Worm (Caenorhabditis elegans) whole organism, L1 larva: ENCODE data around the gene F53F8.6.

Experiments used
- C04F5.9 ChIP-seq: sonication (generic microtip); optimal IDR thresholded peaks from 2 replicates; lab custom pipeline; 2016; ENCODE audit warnings: missing genetic modification characterization, missing compliant biosample characterization
- C16A3.4 ChIP-seq: fragments of 150-350 bp; optimal IDR thresholded peaks from 2 replicates; lab custom pipeline; 2014; ENCODE audit warnings: missing biosample characterization, missing genetic modification characterization
- C34B4.2 ChIP-seq: sonication (generic microtip); optimal IDR thresholded peaks from 2 replicates; lab custom pipeline; 2017; ENCODE audit warnings: mild to moderate bottlenecking, missing genetic modification characterization, missing compliant biosample characterization
- F16B12.6 ChIP-seq: fragments of 150-350 bp; optimal IDR thresholded peaks from 2 replicates; lab custom pipeline; 2014; ENCODE audit warnings: missing biosample characterization, missing genetic modification characterization
- Y116A8C.19 ChIP-seq: sonication (generic microtip); optimal IDR thresholded peaks from 2 replicates; lab custom pipeline; 2016; ENCODE audit warnings: missing compliant biosample characterization, missing genetic modification characterization, borderline replicate concordance
- aha-1 ChIP-seq: fragments of 150-350 bp; optimal IDR thresholded peaks from 2 replicates; lab custom pipeline; 2014; ENCODE audit warnings: missing biosample characterization, missing genetic modification characterization
- aly-2 ChIP-seq: fragments of 150-350 bp; optimal IDR thresholded peaks from 2 replicates; lab custom pipeline; 2014; ENCODE audit warnings: missing biosample characterization, missing genetic modification characterization
- blmp-1 ChIP-seq: fragments of 150-350 bp; optimal IDR thresholded peaks from 2 replicates; lab custom pipeline; 2014; ENCODE audit warnings: missing biosample characterization, missing genetic modification characterization
- ceh-63 ChIP-seq: fragments of 200-800 bp; sonication (Bioruptor generic); optimal IDR thresholded peaks from 2 replicates; lab custom pipeline; 2018; ENCODE audit warnings: mild to moderate bottlenecking, missing genetic modification characterization, missing compliant biosample characterization
- ceh-8 ChIP-seq: fragments of 200-800 bp; sonication (Bioruptor generic); optimal IDR thresholded peaks from 2 replicates; lab custom pipeline; 2018; ENCODE audit warnings: mild to moderate bottlenecking, missing genetic modification characterization, moderate library complexity, missing compliant biosample characterization
- ceh-82 ChIP-seq, 3 experiments: fragments of 150-350 bp in 1 of 3; sonication (generic microtip) in 2 of 3; optimal IDR thresholded peaks; 2 replicates each; lab custom pipeline; 2014 to 2017; ENCODE audit warnings: missing biosample characterization in 3 of 3, missing genetic modification characterization in 3 of 3
- dsc-1 ChIP-seq: sonication (generic microtip); optimal IDR thresholded peaks from 2 replicates; lab custom pipeline; 2016; ENCODE audit warnings: mild to moderate bottlenecking, missing genetic modification characterization, missing compliant biosample characterization
- efl-3 ChIP-seq: fragments of 200-800 bp; sonication (Bioruptor generic); optimal IDR thresholded peaks from 2 replicates; lab custom pipeline; 2018; ENCODE audit warnings: mild to moderate bottlenecking, missing genetic modification characterization, missing compliant biosample characterization
- egl-13 ChIP-seq: sonication (generic microtip); optimal IDR thresholded peaks from 2 replicates; lab custom pipeline; 2016; ENCODE audit warnings: missing genotype, missing genetic modification reagents, missing genetic modification characterization, missing compliant biosample characterization
- egl-27 ChIP-seq, 2 experiments: fragments of 150-350 bp in 1 of 2; sonication (generic microtip); optimal IDR thresholded peaks; 3 replicates each; lab custom pipeline; 2017 to 2018; ENCODE audit warnings: missing biosample characterization in 2 of 2, missing genetic modification characterization in 2 of 2, missing genetic modification reagents in 2 of 2
- elt-2 ChIP-seq: sonication (generic microtip); optimal IDR thresholded peaks from 2 replicates; lab custom pipeline; 2016; ENCODE audit warnings: missing genetic modification characterization, mild to moderate bottlenecking, inconsistent platforms, missing compliant biosample characterization, missing genetic modification reagents
- elt-3 ChIP-seq, 6 experiments: fragments of 150-350 bp in 1 of 6; sonication (generic microtip); optimal IDR thresholded peaks; 2 replicates each; lab custom pipeline; 2017 to 2018; ENCODE audit warnings: missing biosample characterization in 6 of 6, missing genetic modification characterization in 6 of 6, inconsistent platforms in 1 of 6
- ets-5 ChIP-seq: fragments of 200-800 bp; sonication (Bioruptor generic); IDR thresholded peaks from 2 replicates; pipeline ENCODE4 v1.3.6; 2022; ENCODE audit warnings: missing genetic modification characterization, missing compliant biosample characterization
- fkh-10 ChIP-seq: sonication (generic microtip); optimal IDR thresholded peaks from 2 replicates; lab custom pipeline; 2017; ENCODE audit warnings: missing biosample characterization, missing genetic modification reagents, missing genetic modification characterization
- fkh-4 ChIP-seq: sonication (generic microtip); optimal IDR thresholded peaks from 2 replicates; lab custom pipeline; 2016; ENCODE audit warnings: missing compliant biosample characterization, missing genetic modification characterization, borderline replicate concordance
- fkh-8 ChIP-seq: sonication (generic microtip); optimal IDR thresholded peaks from 2 replicates; lab custom pipeline; 2016; ENCODE audit warnings: mild to moderate bottlenecking, missing genetic modification characterization, missing compliant biosample characterization
- fos-1 ChIP-seq: fragments of 150-350 bp; optimal IDR thresholded peaks from 2 replicates; lab custom pipeline; 2014; ENCODE audit warnings: missing biosample characterization, missing genetic modification characterization
- irx-1 ChIP-seq: sonication (generic microtip); optimal IDR thresholded peaks from 2 replicates; lab custom pipeline; 2016; ENCODE audit warnings: missing genetic modification characterization, missing compliant biosample characterization
- jun-1 ChIP-seq: fragments of 150-350 bp; optimal IDR thresholded peaks from 2 replicates; lab custom pipeline; 2014; ENCODE audit warnings: missing biosample characterization, missing genetic modification reagents, missing genetic modification characterization
- lin-14 ChIP-seq: fragments of 200-800 bp; sonication (Bioruptor generic); optimal IDR thresholded peaks from 2 replicates; lab custom pipeline; 2018; ENCODE audit warnings: mild to moderate bottlenecking, missing genetic modification characterization, moderate library complexity, missing compliant biosample characterization
- lin-15B ChIP-seq: fragments of 150-350 bp; sonication (generic microtip); optimal IDR thresholded peaks from 3 replicates; lab custom pipeline; 2014; ENCODE audit warnings: missing biosample characterization, missing genetic modification characterization
- lin-35 ChIP-seq, 2 experiments: fragments of 150-350 bp; optimal IDR thresholded peaks; 2 replicates each; lab custom pipeline; 2014; ENCODE audit warnings: missing biosample characterization in 2 of 2, missing genetic modification characterization in 2 of 2, missing genetic modification reagents in 2 of 2
- lin-39 ChIP-seq: fragments of 150-350 bp; optimal IDR thresholded peaks from 2 replicates; lab custom pipeline; 2014; ENCODE audit warnings: missing biosample characterization, missing genetic modification reagents, missing genetic modification characterization
- lir-3 ChIP-seq: sonication (generic microtip); optimal IDR thresholded peaks from 2 replicates; lab custom pipeline; 2016; ENCODE audit warnings: mild to moderate bottlenecking, missing genetic modification characterization, moderate library complexity, missing compliant biosample characterization; ENCODE audit not compliant: poor library complexity
- lsy-2 ChIP-seq, 2 experiments: fragments of 150-350 bp; optimal IDR thresholded peaks; 2 replicates each; lab custom pipeline; 2014; ENCODE audit warnings: missing biosample characterization in 2 of 2, missing genetic modification characterization in 2 of 2
- mdl-1 ChIP-seq, 2 experiments: fragments of 150-350 bp; optimal IDR thresholded peaks; 2 replicates each; lab custom pipeline; 2014 to 2017; ENCODE audit warnings: missing biosample characterization in 2 of 2, missing genetic modification characterization in 2 of 2, inconsistent platforms in 1 of 2
- mep-1 ChIP-seq: fragments of 150-350 bp; optimal IDR thresholded peaks from 2 replicates; lab custom pipeline; 2014; ENCODE audit warnings: missing biosample characterization, missing genetic modification characterization
- nhr-19 ChIP-seq: fragments of 200-800 bp; sonication (Bioruptor generic); conservative IDR thresholded peaks from 2 replicates; pipeline ENCODE4 v1.3.6; 2022; ENCODE audit warnings: missing genetic modification characterization, missing compliant biosample characterization
- nhr-237 ChIP-seq: fragments of 150-350 bp; optimal IDR thresholded peaks from 2 replicates; lab custom pipeline; 2014; ENCODE audit warnings: missing biosample characterization, missing genetic modification characterization
- nhr-47 ChIP-seq: sonication (generic microtip); optimal IDR thresholded peaks from 2 replicates; lab custom pipeline; 2016; ENCODE audit warnings: mild to moderate bottlenecking, missing genetic modification characterization, moderate library complexity, missing compliant biosample characterization
- nhr-71 ChIP-seq: sonication (generic microtip); optimal IDR thresholded peaks from 2 replicates; lab custom pipeline; 2016; ENCODE audit warnings: mild to moderate bottlenecking, missing genetic modification characterization, moderate library complexity, missing compliant biosample characterization
- nhr-76 ChIP-seq: sonication (generic microtip); optimal IDR thresholded peaks from 2 replicates; lab custom pipeline; 2017; ENCODE audit warnings: missing biosample characterization, missing genetic modification characterization
- nhr-77 ChIP-seq: fragments of 150-350 bp; optimal IDR thresholded peaks from 2 replicates; lab custom pipeline; 2014; ENCODE audit warnings: missing biosample characterization, missing genetic modification characterization
- nhr-84 ChIP-seq: sonication (generic microtip); optimal IDR thresholded peaks from 2 replicates; lab custom pipeline; 2017; ENCODE audit warnings: missing biosample characterization, missing genetic modification characterization
- nhr-85 ChIP-seq: sonication (generic microtip); peaks from one replicate; lab custom pipeline; 2016; ENCODE audit warnings: missing genetic modification characterization, inconsistent platforms, missing compliant biosample characterization
- nhr-90 ChIP-seq: sonication (generic microtip); optimal IDR thresholded peaks from 2 replicates; lab custom pipeline; 2016; ENCODE audit warnings: mild to moderate bottlenecking, missing genetic modification characterization, missing compliant biosample characterization; ENCODE audit not compliant: poor library complexity
- pag-3 ChIP-seq: sonication (generic microtip); optimal IDR thresholded peaks from 2 replicates; lab custom pipeline; 2017; ENCODE audit warnings: missing genetic modification characterization, mild to moderate bottlenecking, missing compliant biosample characterization, antibody characterized with exemption, borderline replicate concordance; ENCODE audit not compliant: insufficient read depth
- pax-3 ChIP-seq: fragments of 200-800 bp; sonication (Bioruptor generic); optimal IDR thresholded peaks from 2 replicates; lab custom pipeline; 2018; ENCODE audit warnings: mild to moderate bottlenecking, missing genetic modification characterization, moderate library complexity, missing compliant biosample characterization
- pqm-1 ChIP-seq: sonication (generic microtip); optimal IDR thresholded peaks from 3 replicates; lab custom pipeline; 2017; ENCODE audit warnings: missing biosample characterization, missing genetic modification characterization
- rnt-1 ChIP-seq: sonication (generic microtip); optimal IDR thresholded peaks from 2 replicates; lab custom pipeline; 2016; ENCODE audit warnings: mild to moderate bottlenecking, missing genetic modification characterization, moderate library complexity, missing compliant biosample characterization
- skn-1 ChIP-seq: fragments of 150-350 bp; optimal IDR thresholded peaks from 2 replicates; lab custom pipeline; 2014; ENCODE audit warnings: missing biosample characterization, missing genetic modification characterization
- snu-23 ChIP-seq: sonication (generic microtip); optimal IDR thresholded peaks from 2 replicates; lab custom pipeline; 2016; ENCODE audit warnings: missing genetic modification characterization, missing compliant biosample characterization
- sptf-1 ChIP-seq: fragments of 150-350 bp; optimal IDR thresholded peaks from 2 replicates; lab custom pipeline; 2014; ENCODE audit warnings: missing biosample characterization, missing genetic modification characterization
- tbx-2 ChIP-seq: sonication (generic microtip); optimal IDR thresholded peaks from 2 replicates; lab custom pipeline; 2016; ENCODE audit warnings: missing genetic modification characterization, missing compliant biosample characterization
- tlp-1 ChIP-seq: fragments of 150-350 bp; optimal IDR thresholded peaks from 2 replicates; lab custom pipeline; 2014; ENCODE audit warnings: missing biosample characterization, missing genetic modification characterization
- xbp-1 ChIP-seq: sonication (generic microtip); optimal IDR thresholded peaks from 2 replicates; lab custom pipeline; 2016; ENCODE audit warnings: missing genetic modification characterization, missing compliant biosample characterization
- zip-4 ChIP-seq: fragments of 200-800 bp; sonication (Bioruptor generic); optimal IDR thresholded peaks from 2 replicates; lab custom pipeline; 2018; ENCODE audit warnings: mild to moderate bottlenecking, missing genetic modification characterization, moderate library complexity, missing compliant biosample characterization
- ztf-4 ChIP-seq: fragments of 150-350 bp; optimal IDR thresholded peaks from 2 replicates; lab custom pipeline; 2014; ENCODE audit warnings: missing biosample characterization, missing genetic modification characterization

Gene F53F8.6

ce11 chrV:20710156-20710555 is 6.1 kb downstream of the F53F8.6 start:
- TF ChIP-seq snu-23, result peak; percentile 39
- TF ChIP-seq pag-3 (tag; lab: Kevin White, UChicago), result no peak
- no peak for TF ChIP-seq skn-1
- TF ChIP-seq C04F5.9, result no peak
- TF ChIP-seq fkh-8 (tag; lab: Kevin White, UChicago), result peak; percentile 47
- no peak for TF ChIP-seq fos-1 (tag; lab: Kevin White, UChicago)
- TF ChIP-seq elt-2, result no peak
- no peak for TF ChIP-seq dsc-1
- no peak for TF ChIP-seq tlp-1 (tag; lab: Kevin White, UChicago)
- no peak for TF ChIP-seq efl-3 (GFP tag; lab: Kevin White, UChicago)
- TF ChIP-seq lir-3 (tag; lab: Kevin White, UChicago), result peak; percentile 43
- TF ChIP-seq egl-27 (tag; optimal IDR thresholded peaks at IDR 0.05; lab: Kevin White, UChicago), result no peak
- no peak for TF ChIP-seq F16B12.6 (tag; lab: Kevin White, UChicago)
- peak; percentile 66 for TF ChIP-seq nhr-71 (tag; lab: Kevin White, UChicago)
- TF ChIP-seq fkh-10 (GFP tag; lab: Kevin White, UChicago), result peak; percentile 12
- TF ChIP-seq nhr-77 (tag; lab: Kevin White, UChicago), result no peak
- TF ChIP-seq lin-35 (GFP tag; optimal IDR thresholded peaks at IDR 0.05; lab: Kevin White, UChicago), result peak in 1 of 2 experiments; percentile 45
- TF ChIP-seq ceh-63, result no peak
- no peak for TF ChIP-seq lin-39
- no peak for TF ChIP-seq aha-1 (tag; lab: Kevin White, UChicago)
- no peak for TF ChIP-seq blmp-1 (tag; lab: Kevin White, UChicago)
- no peak for TF ChIP-seq C34B4.2 (tag; lab: Kevin White, UChicago)
- peak in 1 of 2 experiments; percentile 47 for TF ChIP-seq mdl-1 (tag; optimal IDR thresholded peaks at IDR 0.05; lab: Kevin White, UChicago)
- no peak for TF ChIP-seq fkh-4
- TF ChIP-seq aly-2 (tag; lab: Kevin White, UChicago), result no peak
- no peak for TF ChIP-seq sptf-1 (tag; lab: Kevin White, UChicago)
- no peak for TF ChIP-seq nhr-76 (tag; lab: Kevin White, UChicago)
- TF ChIP-seq lsy-2 (tag; optimal IDR thresholded peaks at IDR 0.05; lab: Kevin White, UChicago), result peak; percentile 50 to 51
- no peak for TF ChIP-seq C16A3.4 (tag; lab: Kevin White, UChicago)
- TF ChIP-seq pax-3 (tag; lab: Kevin White, UChicago), result no peak
- peak; percentile 6 for TF ChIP-seq xbp-1 (tag; lab: Kevin White, UChicago)
- TF ChIP-seq egl-13, result no peak
- TF ChIP-seq nhr-237 (tag; lab: Kevin White, UChicago), result no peak
- TF ChIP-seq lin-15B (tag; lab: Kevin White, UChicago), result no peak
- TF ChIP-seq irx-1 (tag; lab: Kevin White, UChicago), result no peak
- no peak for TF ChIP-seq jun-1
- TF ChIP-seq ets-5 (GFP tag; lab: Robert Waterston, UW), result no peak
- peak; percentile 18 for TF ChIP-seq tbx-2 (tag; lab: Kevin White, UChicago)
- peak; percentile 81 for TF ChIP-seq lin-14 (GFP tag; lab: Kevin White, UChicago)
- TF ChIP-seq nhr-84, result no peak
- peak; percentile 26 for TF ChIP-seq nhr-47
- no peak for TF ChIP-seq nhr-85 (tag; lab: Kevin White, UChicago)
- TF ChIP-seq nhr-19 (GFP tag; lab: Robert Waterston, UW), result no peak; the same call in none of the 2 replicates
- TF ChIP-seq ceh-8 (GFP tag; lab: Kevin White, UChicago), result no peak
- no peak for TF ChIP-seq mep-1 (tag; lab: Kevin White, UChicago)
- TF ChIP-seq Y116A8C.19 (tag; lab: Kevin White, UChicago), result no peak
- TF ChIP-seq elt-3 (tag; optimal IDR thresholded peaks at IDR 0.05; lab: Kevin White, UChicago), result no peak
- TF ChIP-seq pqm-1 (tag; lab: Kevin White, UChicago), result no peak
- no peak for TF ChIP-seq nhr-90
- TF ChIP-seq ztf-4 (tag; lab: Kevin White, UChicago), result peak; percentile 69
- TF ChIP-seq rnt-1 (tag; lab: Kevin White, UChicago), result peak; percentile 77
- no peak for TF ChIP-seq ceh-82 (tag; optimal IDR thresholded peaks at IDR 0.05; lab: Kevin White, UChicago)
- TF ChIP-seq zip-4, result no peak
